Worm (Caenorhabditis elegans) whole organism, L4/young adult: ENCODE measurements around the gene W06D11.5.

Source experiments
- W03F9.2 ChIP-seq: fragments of 150-350 bp; optimal IDR thresholded peaks from 2 replicates; lab custom pipeline; 2014; ENCODE audit warnings: missing biosample characterization, missing genetic modification characterization
- dao-5 ChIP-seq: sonication (generic microtip); optimal IDR thresholded peaks from 2 replicates; lab custom pipeline; 2016; ENCODE audit warnings: missing genotype, missing genetic modification characterization, moderate library complexity, missing compliant biosample characterization
- him-1 ChIP-seq: sonication (generic microtip); optimal IDR thresholded peaks from 2 replicates; lab custom pipeline; 2016; ENCODE audit warnings: missing genotype, missing genetic modification reagents, missing genetic modification characterization, missing compliant biosample characterization

DNA sequence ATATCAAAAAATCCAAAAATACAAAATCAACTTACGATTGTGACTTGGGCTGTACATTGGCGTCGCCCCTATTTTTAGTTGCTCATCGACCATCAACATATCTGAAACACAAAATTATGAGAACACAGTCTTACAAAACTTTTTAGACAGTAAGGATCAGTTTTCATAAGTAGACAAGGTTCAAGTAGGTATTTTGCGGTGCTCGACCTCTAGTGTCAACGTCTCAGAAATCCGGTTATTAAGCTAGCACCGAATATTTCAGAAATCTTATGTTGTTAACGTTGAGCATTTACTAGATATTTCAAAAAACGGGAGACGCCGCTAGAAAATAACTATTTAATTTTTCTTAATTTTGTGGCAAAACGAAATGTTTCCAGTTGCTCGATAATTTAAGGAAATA is 29.1 kb upstream of the W06D11.5 start, which contains the start of gene otpl-8:
- TF ChIP-seq him-1 (tag; lab: Kevin White, UChicago) = no peak
- TF ChIP-seq dao-5 (tag; lab: Kevin White, UChicago) = no peak
- no peak for TF ChIP-seq W03F9.2 (tag; lab: Kevin White, UChicago)
